Fruit fly (Drosophila melanogaster) whole organism, embryonic: Measurements from ENCODE around the gene Taf10.

Experiments used
- CG6854 ChIP-seq: fragments of 200-800 bp; sonication (Bioruptor generic); optimal IDR thresholded peaks from 3 replicates; lab custom pipeline; 2017; ENCODE audit warnings: missing biosample characterization, mild to moderate bottlenecking, missing genetic modification characterization
- D19B ChIP-seq: fragments of 200-800 bp; sonication (Bioruptor generic); optimal IDR thresholded peaks from 2 replicates; lab custom pipeline; 2017; ENCODE audit warnings: missing biosample characterization, mild to moderate bottlenecking, missing genetic modification characterization
- Mrtf ChIP-seq: fragments of 200-800 bp; sonication (Bioruptor generic); IDR thresholded peaks from 3 replicates; pipeline ENCODE4 v1.3.6; 2022; ENCODE audit warnings: missing biosample characterization, missing genetic modification characterization
- ac ChIP-seq: fragments of 200-800 bp; sonication (Bioruptor generic); optimal IDR thresholded peaks from 3 replicates; lab custom pipeline; 2017; ENCODE audit warnings: missing biosample characterization, mild to moderate bottlenecking, missing genetic modification characterization
- lbe ChIP-seq: fragments of 200-800 bp; sonication (Bioruptor generic); optimal IDR thresholded peaks from 2 replicates; lab custom pipeline; 2016; ENCODE audit warnings: missing biosample characterization, mild to moderate bottlenecking, missing genetic modification characterization
- mirr ChIP-seq: fragments of 200-800 bp; sonication (Bioruptor generic); optimal IDR thresholded peaks from 3 replicates; lab custom pipeline; 2018; ENCODE audit warnings: missing biosample characterization, mild to moderate bottlenecking, missing genetic modification characterization
- zfh1 ChIP-seq: fragments of 200-800 bp; sonication (Bioruptor generic); IDR thresholded peaks from 3 replicates; pipeline ENCODE4 v1.3.6; 2022; ENCODE audit warnings: missing biosample characterization, missing genetic modification characterization

dm6 chr2L:2815673-2816072 is 48.0 kb downstream of the Taf10 start, which contains the start of gene G6P:
- TF ChIP-seq CG6854 (no peak), D19B (GFP tag; lab: Kevin White, UChicago) (no peak), ac (GFP tag; lab: Kevin White, UChicago) (no peak), lbe (GFP tag; lab: Kevin White, UChicago) (no peak), zfh1 (GFP tag; lab: Robert Waterston, UW) (no peak), Mrtf (GFP tag; lab: Robert Waterston, UW) (no peak), mirr (no peak)
